Fruit fly (Drosophila melanogaster) whole organism, embryonic: ENCODE results near the gene mask.

Source experiments
- B-H1 ChIP-seq: fragments of 200-800 bp; sonication (Bioruptor generic); IDR thresholded peaks from 3 replicates; pipeline ENCODE4 v1.3.6; 2022; ENCODE audit warnings: missing biosample characterization, missing genetic modification characterization
- CG11093 ChIP-seq: fragments of 200-800 bp; sonication (Bioruptor generic); IDR thresholded peaks from 3 replicates; pipeline ENCODE4 v1.3.6; 2022; ENCODE audit warnings: missing biosample characterization, missing genetic modification characterization
- CG13775 ChIP-seq: fragments of 200-800 bp; sonication (Bioruptor generic); optimal IDR thresholded peaks from 3 replicates; lab custom pipeline; 2017; ENCODE audit warnings: missing biosample characterization, mild to moderate bottlenecking, missing genetic modification characterization
- CG14710 ChIP-seq: fragments of 200-800 bp; sonication (Bioruptor generic); optimal IDR thresholded peaks from 3 replicates; lab custom pipeline; 2019; ENCODE audit warnings: missing biosample characterization, mild to moderate bottlenecking, missing genetic modification characterization, moderate library complexity
- CG15514 ChIP-seq: fragments of 200-800 bp; sonication (Bioruptor generic); optimal IDR thresholded peaks from 3 replicates; lab custom pipeline; 2017; ENCODE audit warnings: missing biosample characterization, missing genetic modification characterization, mild to moderate bottlenecking, moderate library complexity, missing genetic modification reagents
- CG1602 ChIP-seq: fragments of 200-800 bp; sonication (Bioruptor generic); optimal IDR thresholded peaks from 3 replicates; lab custom pipeline; 2016; ENCODE audit warnings: missing biosample characterization, missing genetic modification characterization
- CG1603 ChIP-seq: fragments of 200-800 bp; sonication (Bioruptor generic); optimal IDR thresholded peaks from 2 replicates; lab custom pipeline; 2019; ENCODE audit warnings: missing biosample characterization, mild to moderate bottlenecking, missing genetic modification characterization, moderate library complexity
- CG17802 ChIP-seq: fragments of 200-800 bp; sonication (Bioruptor generic); optimal IDR thresholded peaks from 2 replicates; lab custom pipeline; 2018; ENCODE audit warnings: missing biosample characterization, mild to moderate bottlenecking, missing genetic modification characterization, moderate library complexity
- CG2116 ChIP-seq: fragments of 200-800 bp; sonication (Bioruptor generic); optimal IDR thresholded peaks from 3 replicates; lab custom pipeline; 2018; ENCODE audit warnings: missing biosample characterization, mild to moderate bottlenecking, missing genetic modification characterization
- CG34376 ChIP-seq: fragments of 200-800 bp; sonication (Bioruptor generic); optimal IDR thresholded peaks from 2 replicates; lab custom pipeline; 2018; ENCODE audit warnings: missing biosample characterization, mild to moderate bottlenecking, missing genetic modification characterization
- CG4360 ChIP-seq: fragments of 200-800 bp; sonication (Bioruptor generic); IDR thresholded peaks from 2 replicates; pipeline ENCODE4 v1.3.6; 2022; ENCODE audit warnings: missing biosample characterization, missing genetic modification characterization
- CG43689 ChIP-seq: fragments of 200-800 bp; sonication (Bioruptor generic); IDR thresholded peaks from 2 replicates; pipeline ENCODE4 v1.3.6; 2022; ENCODE audit warnings: missing biosample characterization, missing genetic modification characterization
- CG6765 ChIP-seq: fragments of 200-800 bp; sonication (Bioruptor generic); optimal IDR thresholded peaks from 3 replicates; lab custom pipeline; 2017; ENCODE audit warnings: missing biosample characterization, mild to moderate bottlenecking, missing genetic modification characterization
- CG7745 ChIP-seq: fragments of 200-800 bp; sonication (Bioruptor generic); optimal IDR thresholded peaks from 2 replicates; lab custom pipeline; 2018; ENCODE audit warnings: missing biosample characterization, mild to moderate bottlenecking, missing genetic modification characterization, moderate library complexity
- CG7839 ChIP-seq: fragments of 200-800 bp; sonication (Bioruptor generic); optimal IDR thresholded peaks from 3 replicates; lab custom pipeline; 2018; ENCODE audit warnings: missing biosample characterization, mild to moderate bottlenecking, missing genetic modification characterization, moderate library complexity
- CG8359 ChIP-seq: fragments of 200-800 bp; sonication (Bioruptor generic); optimal IDR thresholded peaks from 2 replicates; lab custom pipeline; 2017; ENCODE audit warnings: missing biosample characterization, mild to moderate bottlenecking, missing genetic modification characterization, borderline replicate concordance
- CG8924 ChIP-seq: fragments of 200-800 bp; optimal IDR thresholded peaks from 3 replicates; lab custom pipeline; 2019; ENCODE audit warnings: missing biosample characterization, mild to moderate bottlenecking, missing genetic modification characterization, moderate library complexity
- Dad ChIP-seq: fragments of 200-800 bp; sonication (Bioruptor generic); optimal IDR thresholded peaks from 3 replicates; lab custom pipeline; 2016; ENCODE audit warnings: missing biosample characterization, missing genetic modification characterization
- Doc2 ChIP-seq: fragments of 200-800 bp; sonication (Bioruptor generic); IDR thresholded peaks from 2 replicates; pipeline ENCODE4 v1.3.6; 2022; ENCODE audit warnings: missing biosample characterization, missing genetic modification characterization
- Dref ChIP-seq: fragments of 200-800 bp; sonication (Bioruptor generic); IDR thresholded peaks from 2 replicates; pipeline ENCODE4 v1.3.6; 2022; ENCODE audit warnings: missing biosample characterization, missing genetic modification characterization
- Drgx ChIP-seq: fragments of 200-800 bp; sonication (Bioruptor generic); IDR thresholded peaks from 2 replicates; pipeline ENCODE4 v1.3.6; 2022; ENCODE audit warnings: missing biosample characterization, missing genetic modification characterization
- HmgZ ChIP-seq: fragments of 200-800 bp; sonication (Bioruptor generic); optimal IDR thresholded peaks from 2 replicates; lab custom pipeline; 2018; ENCODE audit warnings: missing biosample characterization, mild to moderate bottlenecking, missing genetic modification characterization
- MESR4 ChIP-seq: fragments of 200-800 bp; sonication (Bioruptor generic); optimal IDR thresholded peaks from 2 replicates; lab custom pipeline; 2018; ENCODE audit warnings: missing biosample characterization, mild to moderate bottlenecking, missing genetic modification characterization, moderate library complexity
- Ssrp ChIP-seq: fragments of 200-800 bp; sonication (Bioruptor generic); optimal IDR thresholded peaks from 2 replicates; lab custom pipeline; 2018; ENCODE audit warnings: missing biosample characterization, mild to moderate bottlenecking, missing genetic modification characterization, moderate library complexity
- Xbp1 ChIP-seq: fragments of 200-800 bp; sonication (Bioruptor generic); optimal IDR thresholded peaks from 3 replicates; lab custom pipeline; 2016; ENCODE audit warnings: missing biosample characterization, mild to moderate bottlenecking, missing genetic modification characterization
- ara ChIP-seq: fragments of 200-800 bp; sonication (Bioruptor generic); IDR thresholded peaks from 2 replicates; pipeline ENCODE4 v1.3.6; 2022; ENCODE audit warnings: missing biosample characterization, missing genetic modification characterization
- cg ChIP-seq: fragments of 200-800 bp; sonication (Bioruptor generic); optimal IDR thresholded peaks from 3 replicates; lab custom pipeline; 2019; ENCODE audit warnings: missing biosample characterization, mild to moderate bottlenecking, missing genetic modification characterization, moderate library complexity
- danr ChIP-seq: fragments of 200-800 bp; sonication (Bioruptor generic); IDR thresholded peaks from 2 replicates; pipeline ENCODE4 v1.3.6; 2022; ENCODE audit warnings: missing biosample characterization, missing genetic modification characterization
- dimm ChIP-seq: fragments of 200-800 bp; sonication (Bioruptor generic); IDR thresholded peaks from 2 replicates; pipeline ENCODE4 v1.3.6; 2022; ENCODE audit warnings: missing biosample characterization, missing genetic modification characterization
- dpn ChIP-seq, 2 experiments: fragments of 200-800 bp; sonication (Bioruptor generic); optimal IDR thresholded peaks; 3 replicates each; lab custom pipeline; 2016; ENCODE audit warnings: missing biosample characterization in 2 of 2, missing genetic modification characterization in 2 of 2
- fd3F ChIP-seq: fragments of 200-800 bp; sonication (Bioruptor generic); optimal IDR thresholded peaks from 2 replicates; lab custom pipeline; 2018; ENCODE audit warnings: missing biosample characterization, mild to moderate bottlenecking, missing genetic modification characterization, moderate library complexity
- gce ChIP-seq: fragments of 200-800 bp; sonication (Bioruptor generic); IDR thresholded peaks from 3 replicates; pipeline ENCODE4 v1.3.6; 2022; ENCODE audit warnings: missing biosample characterization, missing genetic modification characterization
- grau ChIP-seq: fragments of 200-800 bp; optimal IDR thresholded peaks from 3 replicates; lab custom pipeline; 2019; ENCODE audit warnings: missing biosample characterization, mild to moderate bottlenecking, missing genetic modification characterization, moderate library complexity
- gro ChIP-seq: fragments of 200-800 bp; sonication (Bioruptor generic); optimal IDR thresholded peaks from 2 replicates; lab custom pipeline; 2016; ENCODE audit warnings: missing biosample characterization, missing genetic modification characterization
- h ChIP-seq: fragments of >200 bp; optimal IDR thresholded peaks from 2 replicates; lab custom pipeline; 2017
- lola ChIP-seq, 3 experiments: fragments of >200 bp in 2 of 3; fragments of 200-800 bp in 1 of 3; sonication (Bioruptor generic) in 1 of 3; optimal IDR thresholded peaks; 2 replicates each; lab custom pipeline; 2017 to 2019; ENCODE audit warnings: missing biosample characterization in 3 of 3, missing genetic modification characterization in 3 of 3, mild to moderate bottlenecking in 1 of 3, moderate library complexity in 1 of 3
- mirr ChIP-seq: fragments of 200-800 bp; sonication (Bioruptor generic); optimal IDR thresholded peaks from 3 replicates; lab custom pipeline; 2018; ENCODE audit warnings: missing biosample characterization, mild to moderate bottlenecking, missing genetic modification characterization
- nerfin-1 ChIP-seq: fragments of 200-800 bp; sonication (Bioruptor generic); optimal IDR thresholded peaks from 3 replicates; lab custom pipeline; 2019; ENCODE audit warnings: missing biosample characterization, mild to moderate bottlenecking, missing genetic modification characterization, moderate library complexity
- nerfin-2 ChIP-seq: fragments of 200-800 bp; sonication (Bioruptor generic); IDR thresholded peaks from 2 replicates; pipeline ENCODE4 v1.3.6; 2022; ENCODE audit warnings: missing biosample characterization, missing genetic modification characterization; ENCODE audit not compliant: partially characterized antibody
- p53 ChIP-seq: fragments of 200-800 bp; sonication (Bioruptor generic); optimal IDR thresholded peaks from 2 replicates; lab custom pipeline; 2016; ENCODE audit warnings: missing biosample characterization, missing genetic modification characterization
- pho ChIP-seq: fragments of 200-800 bp; sonication (Bioruptor generic); optimal IDR thresholded peaks from 2 replicates; lab custom pipeline; 2016; ENCODE audit warnings: missing biosample characterization, missing genetic modification characterization
- prd ChIP-seq, 3 experiments: fragments of >200 bp in 2 of 3; fragments of 200-800 bp in 1 of 3; sonication (Bioruptor generic) in 1 of 3; optimal IDR thresholded peaks in 2 of 3; IDR thresholded peaks in 1 of 3; 2 replicates in 2 of 3; 3 replicates in 1 of 3; pipeline versions ENCODE4 v1.3.6 to Lab custom; 2017 to 2022; ENCODE audit warnings: missing biosample characterization in 1 of 3, missing genetic modification characterization in 1 of 3
- pzg ChIP-seq: fragments of 200-800 bp; sonication (Bioruptor generic); optimal IDR thresholded peaks from 3 replicates; lab custom pipeline; 2018; ENCODE audit warnings: missing biosample characterization, mild to moderate bottlenecking, missing genetic modification characterization, moderate library complexity
- repo ChIP-seq: fragments of 200-800 bp; sonication (Bioruptor generic); optimal IDR thresholded peaks from 2 replicates; lab custom pipeline; 2016; ENCODE audit warnings: missing biosample characterization, missing genetic modification characterization
- sim ChIP-seq: fragments of 200-800 bp; sonication (Bioruptor generic); IDR thresholded peaks from 2 replicates; pipeline ENCODE4 v1.3.6; 2022; ENCODE audit warnings: missing biosample characterization, missing genetic modification characterization
- slp2 ChIP-seq: fragments of 200-800 bp; sonication (Bioruptor generic); optimal IDR thresholded peaks from 2 replicates; lab custom pipeline; 2016; ENCODE audit warnings: missing biosample characterization, missing genetic modification characterization
- sqz ChIP-seq: fragments of 200-800 bp; sonication (Bioruptor generic); optimal IDR thresholded peaks from 3 replicates; lab custom pipeline; 2018; ENCODE audit warnings: missing biosample characterization, mild to moderate bottlenecking, missing genetic modification characterization
- tup ChIP-seq: fragments of 200-800 bp; sonication (Bioruptor generic); optimal IDR thresholded peaks from 2 replicates; lab custom pipeline; 2016; ENCODE audit warnings: missing biosample characterization, mild to moderate bottlenecking, missing genetic modification characterization, moderate library complexity
- vvl ChIP-seq: fragments of 200-800 bp; sonication (Bioruptor generic); IDR thresholded peaks from 2 replicates; pipeline ENCODE4 v1.3.6; 2022; ENCODE audit warnings: missing biosample characterization, missing genetic modification characterization

The mask gene

DNA sequence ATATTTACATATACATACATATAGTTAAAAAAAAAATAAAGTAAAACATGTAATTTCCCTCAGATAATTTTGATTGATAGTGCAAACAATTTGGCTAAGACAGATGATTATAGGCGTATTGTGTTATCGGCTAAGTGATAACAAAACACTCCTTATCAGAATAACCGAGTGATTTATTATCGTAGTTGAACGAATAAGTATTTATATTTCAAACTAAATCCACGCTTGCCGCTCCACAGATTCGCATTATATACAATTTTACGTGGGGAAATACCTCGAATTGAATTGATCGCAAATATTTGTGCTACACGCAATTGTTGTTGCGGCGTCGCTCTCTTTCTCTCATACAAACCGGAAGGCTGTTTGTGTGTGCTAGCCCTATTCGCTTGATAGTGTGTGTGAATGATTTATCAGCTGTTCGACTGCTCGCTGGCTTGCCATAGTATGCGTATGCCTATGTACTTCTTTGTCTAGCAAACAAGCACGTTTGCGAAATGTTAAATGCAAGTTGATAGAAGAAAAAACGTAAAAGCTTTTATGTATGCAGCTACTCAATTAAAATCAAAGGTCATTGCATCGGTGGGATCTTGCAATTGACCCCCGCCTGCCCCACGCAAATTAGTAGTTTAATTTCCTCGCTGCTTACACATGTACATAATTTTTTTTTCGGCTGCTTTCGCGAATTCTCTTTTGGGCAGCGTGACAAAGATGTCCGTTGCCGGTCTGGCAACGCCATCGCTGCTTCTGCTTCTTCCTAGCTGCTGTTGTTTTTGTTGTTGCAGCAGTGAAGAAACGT, 3.2 kb downstream of the mask start (continued):
- TF ChIP-seq Doc2 (GFP tag; lab: Robert Waterston, UW) (no peak), Xbp1 (GFP tag; lab: Kevin White, UChicago) (no peak), CG8924 (tag; lab: Kevin White, UChicago) (peak; percentile 22), Ssrp (tag; lab: Kevin White, UChicago) (peak; percentile 16), tup (no peak), HmgZ (tag; lab: Kevin White, UChicago) (no peak), slp2 (GFP tag; lab: Kevin White, UChicago) (peak; percentile 8), danr (no peak), dpn (GFP tag; optimal IDR thresholded peaks at IDR 0.05; lab: Kevin White, UChicago) (peak in 1 of 2 experiments; percentile 26), gce (GFP tag; lab: Robert Waterston, UW) (no peak), CG14710 (tag; lab: Kevin White, UChicago) (peak; percentile 11), CG34376 (GFP tag; lab: Kevin White, UChicago) (peak; percentile 14), cg (peak; percentile 78), Dref (GFP tag; lab: Robert Waterston, UW) (no peak), h (lab: Kevin White, UChicago) (no peak), MESR4 (no peak), CG13775 (GFP tag; lab: Kevin White, UChicago) (peak; percentile 20), CG1603 (no peak), vvl (GFP tag; lab: Robert Waterston, UW) (0 out of 2 replicates have a peak, but pooled peaks have one; percentile 37), CG8359 (GFP tag; lab: Kevin White, UChicago) (no peak), p53 (no peak), grau (tag; lab: Kevin White, UChicago) (no peak), gro (GFP tag; lab: Kevin White, UChicago) (no peak), dimm (GFP tag; lab: Robert Waterston, UW) (no peak), CG1602 (GFP tag; lab: Kevin White, UChicago) (no peak), repo (GFP tag; lab: Kevin White, UChicago) (peak; percentile 24), Dad (GFP tag; lab: Kevin White, UChicago) (no peak), nerfin-1 (tag; lab: Kevin White, UChicago) (peak; percentile 48), CG2116 (GFP tag; lab: Kevin White, UChicago) (no peak), CG15514 (GFP tag; lab: Kevin White, UChicago) (peak; percentile 14), pho (GFP tag; lab: Kevin White, UChicago) (peak; percentile 20), CG7745 (tag; lab: Kevin White, UChicago) (no peak), B-H1 (GFP tag; lab: Robert Waterston, UW) (no peak), nerfin-2 (GFP tag; lab: Robert Waterston, UW) (no peak), CG4360 (GFP tag; lab: Robert Waterston, UW) (peak; percentile 84), sim (no peak), fd3F (GFP tag; lab: Kevin White, UChicago) (no peak), prd (optimal IDR thresholded peaks at IDR 0.05; lab: Kevin White, UChicago) (no peak), prd (GFP tag; IDR thresholded peaks at IDR 0.05; lab: Robert Waterston, UW) (0 out of 3 replicates have a peak, but pooled peaks have one; percentile 12), sqz (GFP tag; lab: Kevin White, UChicago) (no peak), mirr (peak; percentile 32), CG11093 (no peak), CG17802 (tag; lab: Kevin White, UChicago) (no peak), CG7839 (tag; lab: Kevin White, UChicago) (no peak), lola (GFP tag; optimal IDR thresholded peaks at IDR 0.05; lab: Kevin White, UChicago) (no peak), CG43689 (no peak), ara (GFP tag; lab: Robert Waterston, UW) (0 out of 2 replicates have a peak, but pooled peaks have one; percentile 23), pzg (GFP tag; lab: Kevin White, UChicago) (no peak), CG6765 (GFP tag; lab: Kevin White, UChicago) (peak; percentile 18), Drgx (GFP tag; lab: Robert Waterston, UW) (no peak; the same call in 1 of the 2 replicates)
